Worm (Caenorhabditis elegans) whole organism, L1 larva: ENCODE results near the gene R02D5.10.

Experiments
- C04F5.9 ChIP-seq: sonication (generic microtip); optimal IDR thresholded peaks from 2 replicates; lab custom pipeline; 2016; ENCODE audit warnings: missing genetic modification characterization, missing compliant biosample characterization
- F16B12.6 ChIP-seq: fragments of 150-350 bp; optimal IDR thresholded peaks from 2 replicates; lab custom pipeline; 2014; ENCODE audit warnings: missing biosample characterization, missing genetic modification characterization
- Y116A8C.19 ChIP-seq: sonication (generic microtip); optimal IDR thresholded peaks from 2 replicates; lab custom pipeline; 2016; ENCODE audit warnings: missing compliant biosample characterization, missing genetic modification characterization, borderline replicate concordance
- aha-1 ChIP-seq: fragments of 150-350 bp; optimal IDR thresholded peaks from 2 replicates; lab custom pipeline; 2014; ENCODE audit warnings: missing biosample characterization, missing genetic modification characterization
- alr-1 ChIP-seq: fragments of 200-800 bp; sonication (Bioruptor generic); optimal IDR thresholded peaks from 2 replicates; lab custom pipeline; 2018; ENCODE audit warnings: borderline replicate concordance, mild to moderate bottlenecking, missing genetic modification characterization, missing compliant biosample characterization
- ama-1 ChIP-seq: fragments of 150-350 bp; optimal IDR thresholded peaks from 2 replicates; lab custom pipeline; 2014
- blmp-1 ChIP-seq: fragments of 150-350 bp; optimal IDR thresholded peaks from 2 replicates; lab custom pipeline; 2014; ENCODE audit warnings: missing biosample characterization, missing genetic modification characterization
- efl-1 ChIP-seq, 4 experiments: fragments of 150-350 bp; optimal IDR thresholded peaks in 3 of 4; peaks in 1 of 4; 1 replicate in 1 of 4; 2 replicates in 3 of 4; lab custom pipeline; 2014; ENCODE audit warnings: missing biosample characterization in 2 of 4, missing genetic modification characterization in 2 of 4, missing genetic modification reagents in 2 of 4
- egl-13 ChIP-seq: sonication (generic microtip); optimal IDR thresholded peaks from 2 replicates; lab custom pipeline; 2016; ENCODE audit warnings: missing genotype, missing genetic modification reagents, missing genetic modification characterization, missing compliant biosample characterization
- egl-27 ChIP-seq, 2 experiments: fragments of 150-350 bp in 1 of 2; sonication (generic microtip); optimal IDR thresholded peaks; 3 replicates each; lab custom pipeline; 2017 to 2018; ENCODE audit warnings: missing biosample characterization in 2 of 2, missing genetic modification characterization in 2 of 2, missing genetic modification reagents in 2 of 2
- elt-3 ChIP-seq, 6 experiments: fragments of 150-350 bp in 1 of 6; sonication (generic microtip); optimal IDR thresholded peaks; 2 replicates each; lab custom pipeline; 2017 to 2018; ENCODE audit warnings: missing biosample characterization in 6 of 6, missing genetic modification characterization in 6 of 6, inconsistent platforms in 1 of 6
- fos-1 ChIP-seq: fragments of 150-350 bp; optimal IDR thresholded peaks from 2 replicates; lab custom pipeline; 2014; ENCODE audit warnings: missing biosample characterization, missing genetic modification characterization
- grh-1 ChIP-seq: fragments of 200-800 bp; sonication (Bioruptor generic); IDR thresholded peaks from 2 replicates; pipeline ENCODE4 v1.3.6; 2022; ENCODE audit warnings: missing genetic modification reagents, missing genetic modification characterization, missing compliant biosample characterization
- hlh-4 ChIP-seq: sonication (generic microtip); optimal IDR thresholded peaks from 2 replicates; lab custom pipeline; 2016; ENCODE audit warnings: mild to moderate bottlenecking, missing genetic modification characterization, missing compliant biosample characterization
- jun-1 ChIP-seq: fragments of 150-350 bp; optimal IDR thresholded peaks from 2 replicates; lab custom pipeline; 2014; ENCODE audit warnings: missing biosample characterization, missing genetic modification reagents, missing genetic modification characterization
- lin-14 ChIP-seq: fragments of 200-800 bp; sonication (Bioruptor generic); optimal IDR thresholded peaks from 2 replicates; lab custom pipeline; 2018; ENCODE audit warnings: mild to moderate bottlenecking, missing genetic modification characterization, moderate library complexity, missing compliant biosample characterization
- lin-35 ChIP-seq, 2 experiments: fragments of 150-350 bp; optimal IDR thresholded peaks; 2 replicates each; lab custom pipeline; 2014; ENCODE audit warnings: missing biosample characterization in 2 of 2, missing genetic modification characterization in 2 of 2, missing genetic modification reagents in 2 of 2
- lir-3 ChIP-seq: sonication (generic microtip); optimal IDR thresholded peaks from 2 replicates; lab custom pipeline; 2016; ENCODE audit warnings: mild to moderate bottlenecking, missing genetic modification characterization, moderate library complexity, missing compliant biosample characterization; ENCODE audit not compliant: poor library complexity
- lsy-2 ChIP-seq, 2 experiments: fragments of 150-350 bp; optimal IDR thresholded peaks; 2 replicates each; lab custom pipeline; 2014; ENCODE audit warnings: missing biosample characterization in 2 of 2, missing genetic modification characterization in 2 of 2
- mdl-1 ChIP-seq, 2 experiments: fragments of 150-350 bp; optimal IDR thresholded peaks; 2 replicates each; lab custom pipeline; 2014 to 2017; ENCODE audit warnings: missing biosample characterization in 2 of 2, missing genetic modification characterization in 2 of 2, inconsistent platforms in 1 of 2
- mef-2 ChIP-seq: fragments of 150-350 bp; optimal IDR thresholded peaks from 2 replicates; lab custom pipeline; 2014; ENCODE audit warnings: missing biosample characterization, missing genetic modification characterization
- mep-1 ChIP-seq: fragments of 150-350 bp; optimal IDR thresholded peaks from 2 replicates; lab custom pipeline; 2014; ENCODE audit warnings: missing biosample characterization, missing genetic modification characterization
- nhr-12 ChIP-seq: sonication (generic microtip); optimal IDR thresholded peaks from 2 replicates; lab custom pipeline; 2017; ENCODE audit warnings: missing biosample characterization, missing genetic modification characterization
- nhr-20 ChIP-seq: sonication (generic microtip); optimal IDR thresholded peaks from 2 replicates; lab custom pipeline; 2016; ENCODE audit warnings: mild to moderate bottlenecking, missing genetic modification characterization, missing compliant biosample characterization
- nhr-71 ChIP-seq: sonication (generic microtip); optimal IDR thresholded peaks from 2 replicates; lab custom pipeline; 2016; ENCODE audit warnings: mild to moderate bottlenecking, missing genetic modification characterization, moderate library complexity, missing compliant biosample characterization
- nhr-85 ChIP-seq: sonication (generic microtip); peaks from one replicate; lab custom pipeline; 2016; ENCODE audit warnings: missing genetic modification characterization, inconsistent platforms, missing compliant biosample characterization
- pag-3 ChIP-seq: sonication (generic microtip); optimal IDR thresholded peaks from 2 replicates; lab custom pipeline; 2017; ENCODE audit warnings: missing genetic modification characterization, mild to moderate bottlenecking, missing compliant biosample characterization, antibody characterized with exemption, borderline replicate concordance; ENCODE audit not compliant: insufficient read depth
- pax-3 ChIP-seq: fragments of 200-800 bp; sonication (Bioruptor generic); optimal IDR thresholded peaks from 2 replicates; lab custom pipeline; 2018; ENCODE audit warnings: mild to moderate bottlenecking, missing genetic modification characterization, moderate library complexity, missing compliant biosample characterization
- rnt-1 ChIP-seq: sonication (generic microtip); optimal IDR thresholded peaks from 2 replicates; lab custom pipeline; 2016; ENCODE audit warnings: mild to moderate bottlenecking, missing genetic modification characterization, moderate library complexity, missing compliant biosample characterization
- skn-1 ChIP-seq: fragments of 150-350 bp; optimal IDR thresholded peaks from 2 replicates; lab custom pipeline; 2014; ENCODE audit warnings: missing biosample characterization, missing genetic modification characterization
- snu-23 ChIP-seq: sonication (generic microtip); optimal IDR thresholded peaks from 2 replicates; lab custom pipeline; 2016; ENCODE audit warnings: missing genetic modification characterization, missing compliant biosample characterization
- sox-4 ChIP-seq: sonication (generic microtip); optimal IDR thresholded peaks from 2 replicates; lab custom pipeline; 2016; ENCODE audit warnings: missing genetic modification characterization, missing compliant biosample characterization
- tbx-2 ChIP-seq: sonication (generic microtip); optimal IDR thresholded peaks from 2 replicates; lab custom pipeline; 2016; ENCODE audit warnings: missing genetic modification characterization, missing compliant biosample characterization
- unc-130 ChIP-seq: fragments of 150-350 bp; optimal IDR thresholded peaks from 2 replicates; lab custom pipeline; 2017; ENCODE audit warnings: missing biosample characterization, missing genetic modification characterization, inconsistent platforms
- unc-86 ChIP-seq: sonication (generic microtip); optimal IDR thresholded peaks from 2 replicates; lab custom pipeline; 2016; ENCODE audit warnings: missing genetic modification characterization, missing compliant biosample characterization
- unc-98 ChIP-seq: fragments of 200-800 bp; sonication (Bioruptor generic); IDR thresholded peaks from 2 replicates; pipeline ENCODE4 v1.3.6; 2022; ENCODE audit warnings: missing genetic modification characterization, missing compliant biosample characterization
- zip-4 ChIP-seq: fragments of 200-800 bp; sonication (Bioruptor generic); optimal IDR thresholded peaks from 2 replicates; lab custom pipeline; 2018; ENCODE audit warnings: mild to moderate bottlenecking, missing genetic modification characterization, moderate library complexity, missing compliant biosample characterization
- ztf-11 ChIP-seq, 2 experiments: sonication (generic microtip); optimal IDR thresholded peaks; 2 replicates each; lab custom pipeline; 2016 to 2017; ENCODE audit warnings: missing genetic modification characterization in 2 of 2, missing biosample characterization in 1 of 2, missing compliant biosample characterization in 1 of 2

The R02D5.10 gene

ce11 chrV:14506713-14507675, 24.9 kb downstream of the R02D5.10 start (continued):
- peak; percentile 73 for TF ChIP-seq lin-14 (GFP tag; lab: Kevin White, UChicago)
- TF ChIP-seq ztf-11 (tag; optimal IDR thresholded peaks at IDR 0.05; lab: Kevin White, UChicago): no peak
- no peak for TF ChIP-seq grh-1
- no peak for TF ChIP-seq lir-3
- TF ChIP-seq C04F5.9 (tag; lab: Kevin White, UChicago): no peak
- TF ChIP-seq mef-2 (tag; lab: Kevin White, UChicago): no peak
- TF ChIP-seq snu-23 (GFP tag; lab: Kevin White, UChicago): peak; percentile 18
- TF ChIP-seq blmp-1 (tag; lab: Kevin White, UChicago): peak; percentile 81
- no peak for TF ChIP-seq ama-1 (lab: Kevin White, UChicago)
- no peak for TF ChIP-seq tbx-2 (tag; lab: Kevin White, UChicago)
- no peak for TF ChIP-seq lin-35 (GFP tag; optimal IDR thresholded peaks at IDR 0.05; lab: Kevin White, UChicago)

- TF ChIP-seq aha-1 (tag; lab: Kevin White, UChicago): no peak
- no peak for TF ChIP-seq fos-1
- TF ChIP-seq F16B12.6 (tag; lab: Kevin White, UChicago): no peak
- no peak for TF ChIP-seq egl-27 (tag; optimal IDR thresholded peaks at IDR 0.05; lab: Kevin White, UChicago)
- TF ChIP-seq blmp-1 (tag; lab: Kevin White, UChicago): peak; percentile 99
- TF ChIP-seq egl-13: no peak
- no peak for TF ChIP-seq rnt-1
- no peak for TF ChIP-seq unc-86 (tag; lab: Kevin White, UChicago)
These were observed 26.0 kb downstream of the R02D5.10 start, which contains the start of gene R02D5.1 for ce11 chrV:14508005-14508521. TSS of gene R02D5.1 (plus strand) at chrV:14508249.

- no peak for TF ChIP-seq alr-1 (tag; lab: Kevin White, UChicago)
- TF ChIP-seq Y116A8C.19 (tag; lab: Kevin White, UChicago): no peak
- no peak for TF ChIP-seq jun-1 (tag; lab: Kevin White, UChicago)
- TF ChIP-seq zip-4: no peak
- TF ChIP-seq hlh-4 (tag; lab: Kevin White, UChicago): no peak
- TF ChIP-seq F16B12.6 (tag; lab: Kevin White, UChicago): no peak
- TF ChIP-seq unc-98 (GFP tag; lab: Robert Waterston, UW): no peak
These were observed 26.5 kb downstream of the R02D5.10 start for ce11 chrV:14508556-14508955.

- TF ChIP-seq lin-35 (GFP tag; optimal IDR thresholded peaks at IDR 0.05; lab: Kevin White, UChicago): peak in 1 of 2 experiments; percentile 70
- peak; percentile 14 for TF ChIP-seq skn-1 (tag; lab: Kevin White, UChicago)
- TF ChIP-seq unc-130 (tag; lab: Kevin White, UChicago): peak; percentile 6
- peak; percentile 42 for TF ChIP-seq tbx-2 (tag; lab: Kevin White, UChicago)
- no peak for TF ChIP-seq pax-3 (tag; lab: Kevin White, UChicago)
- peak; percentile 4 to 9 for TF ChIP-seq efl-1 (optimal IDR thresholded peaks at IDR 0.05; lab: Kevin White, UChicago)
- peak in 1 of 2 experiments; percentile 4 for TF ChIP-seq efl-1 (GFP tag; optimal IDR thresholded peaks at IDR 0.05 in 1 of 2; lab: Kevin White, UChicago)
- peak; percentile 91 for TF ChIP-seq nhr-85 (tag; lab: Kevin White, UChicago)
- no peak for TF ChIP-seq sox-4
- TF ChIP-seq fos-1: no peak
- TF ChIP-seq nhr-20 (tag; lab: Kevin White, UChicago): peak; percentile 50
- TF ChIP-seq nhr-71: peak; percentile 25
- peak; percentile 99 for TF ChIP-seq blmp-1 (tag; lab: Kevin White, UChicago)
- peak in 4 of 6 experiments; percentile 12 to 87 (median 22) for TF ChIP-seq elt-3 (tag; optimal IDR thresholded peaks at IDR 0.05; lab: Kevin White, UChicago)
- TF ChIP-seq mep-1 (tag; lab: Kevin White, UChicago): peak; percentile 42
- TF ChIP-seq mdl-1 (tag; optimal IDR thresholded peaks at IDR 0.05; lab: Kevin White, UChicago): peak in 1 of 2 experiments; percentile 94
- no peak for TF ChIP-seq nhr-12 (tag; lab: Kevin White, UChicago)
- TF ChIP-seq pag-3 (tag; lab: Kevin White, UChicago): peak; percentile 6
- TF ChIP-seq lin-14 (GFP tag; lab: Kevin White, UChicago): peak; percentile 87
- TF ChIP-seq snu-23 (GFP tag; lab: Kevin White, UChicago): peak; percentile 51
- TF ChIP-seq ztf-11 (tag; optimal IDR thresholded peaks at IDR 0.05; lab: Kevin White, UChicago): no peak
- TF ChIP-seq lir-3: no peak
- peak in 1 of 2 experiments; percentile 43 for TF ChIP-seq lsy-2 (tag; optimal IDR thresholded peaks at IDR 0.05; lab: Kevin White, UChicago)
These were observed 28.7 kb downstream of the R02D5.10 start, which contains the start of gene R02D5.9 for ce11 chrV:14510746-14511145. TSS of gene R02D5.9 (minus strand) at chrV:14511123.
